Worm (Caenorhabditis elegans) whole organism, L1 larva: ENCODE results near the gene rrp-1.
"Not testable (repeated sequence)": the region's sequence is repeated elsewhere in the genome, so short reads cannot be mapped to it uniquely, and the experiment has no call there.

Source experiments
- C34B4.2 ChIP-seq: sonication (generic microtip); optimal IDR thresholded peaks from 2 replicates; lab custom pipeline; 2017; ENCODE audit warnings: mild to moderate bottlenecking, missing genetic modification characterization, missing compliant biosample characterization
- aha-1 ChIP-seq: fragments of 150-350 bp; optimal IDR thresholded peaks from 2 replicates; lab custom pipeline; 2014; ENCODE audit warnings: missing biosample characterization, missing genetic modification characterization
- alr-1 ChIP-seq: fragments of 200-800 bp; sonication (Bioruptor generic); optimal IDR thresholded peaks from 2 replicates; lab custom pipeline; 2018; ENCODE audit warnings: borderline replicate concordance, mild to moderate bottlenecking, missing genetic modification characterization, missing compliant biosample characterization
- aly-2 ChIP-seq: fragments of 150-350 bp; optimal IDR thresholded peaks from 2 replicates; lab custom pipeline; 2014; ENCODE audit warnings: missing biosample characterization, missing genetic modification characterization
- ama-1 ChIP-seq: fragments of 150-350 bp; optimal IDR thresholded peaks from 2 replicates; lab custom pipeline; 2014
- ceh-88 ChIP-seq: fragments of 200-800 bp; sonication (Bioruptor generic); IDR thresholded peaks from 2 replicates; pipeline ENCODE4 v1.3.6; 2022; ENCODE audit warnings: missing genetic modification characterization, missing compliant biosample characterization
- ceh-90 ChIP-seq: sonication (generic microtip); optimal IDR thresholded peaks from 2 replicates; lab custom pipeline; 2016; ENCODE audit warnings: missing genetic modification characterization, missing compliant biosample characterization
- dpl-1 ChIP-seq, 3 experiments: fragments of 150-350 bp in 2 of 3; sonication (generic microtip) in 1 of 3; optimal IDR thresholded peaks; 2 replicates each; lab custom pipeline; 2014 to 2017; ENCODE audit warnings: missing biosample characterization in 3 of 3, missing genetic modification characterization in 3 of 3, missing genetic modification reagents in 3 of 3
- dsc-1 ChIP-seq: sonication (generic microtip); optimal IDR thresholded peaks from 2 replicates; lab custom pipeline; 2016; ENCODE audit warnings: mild to moderate bottlenecking, missing genetic modification characterization, missing compliant biosample characterization
- efl-1 ChIP-seq, 4 experiments: fragments of 150-350 bp; optimal IDR thresholded peaks in 3 of 4; peaks in 1 of 4; 1 replicate in 1 of 4; 2 replicates in 3 of 4; lab custom pipeline; 2014; ENCODE audit warnings: missing biosample characterization in 2 of 4, missing genetic modification characterization in 2 of 4, missing genetic modification reagents in 2 of 4
- elt-3 ChIP-seq, 6 experiments: fragments of 150-350 bp in 1 of 6; sonication (generic microtip); optimal IDR thresholded peaks; 2 replicates each; lab custom pipeline; 2017 to 2018; ENCODE audit warnings: missing biosample characterization in 6 of 6, missing genetic modification characterization in 6 of 6, inconsistent platforms in 1 of 6
- fkh-4 ChIP-seq: sonication (generic microtip); optimal IDR thresholded peaks from 2 replicates; lab custom pipeline; 2016; ENCODE audit warnings: missing compliant biosample characterization, missing genetic modification characterization, borderline replicate concordance
- fkh-8 ChIP-seq: sonication (generic microtip); optimal IDR thresholded peaks from 2 replicates; lab custom pipeline; 2016; ENCODE audit warnings: mild to moderate bottlenecking, missing genetic modification characterization, missing compliant biosample characterization
- fos-1 ChIP-seq: fragments of 150-350 bp; optimal IDR thresholded peaks from 2 replicates; lab custom pipeline; 2014; ENCODE audit warnings: missing biosample characterization, missing genetic modification characterization
- jun-1 ChIP-seq: fragments of 150-350 bp; optimal IDR thresholded peaks from 2 replicates; lab custom pipeline; 2014; ENCODE audit warnings: missing biosample characterization, missing genetic modification reagents, missing genetic modification characterization
- lin-35 ChIP-seq, 2 experiments: fragments of 150-350 bp; optimal IDR thresholded peaks; 2 replicates each; lab custom pipeline; 2014; ENCODE audit warnings: missing biosample characterization in 2 of 2, missing genetic modification characterization in 2 of 2, missing genetic modification reagents in 2 of 2
- lin-39 ChIP-seq: fragments of 150-350 bp; optimal IDR thresholded peaks from 2 replicates; lab custom pipeline; 2014; ENCODE audit warnings: missing biosample characterization, missing genetic modification reagents, missing genetic modification characterization
- lir-3 ChIP-seq: sonication (generic microtip); optimal IDR thresholded peaks from 2 replicates; lab custom pipeline; 2016; ENCODE audit warnings: mild to moderate bottlenecking, missing genetic modification characterization, moderate library complexity, missing compliant biosample characterization; ENCODE audit not compliant: poor library complexity
- lsy-2 ChIP-seq, 2 experiments: fragments of 150-350 bp; optimal IDR thresholded peaks; 2 replicates each; lab custom pipeline; 2014; ENCODE audit warnings: missing biosample characterization in 2 of 2, missing genetic modification characterization in 2 of 2
- mab-9 ChIP-seq: fragments of 200-800 bp; sonication (Bioruptor generic); IDR thresholded peaks from 2 replicates; pipeline ENCODE4 v1.3.6; 2022; ENCODE audit warnings: missing genetic modification reagents, missing genetic modification characterization, missing compliant biosample characterization
- mdl-1 ChIP-seq, 2 experiments: fragments of 150-350 bp; optimal IDR thresholded peaks; 2 replicates each; lab custom pipeline; 2014 to 2017; ENCODE audit warnings: missing biosample characterization in 2 of 2, missing genetic modification characterization in 2 of 2, inconsistent platforms in 1 of 2
- mep-1 ChIP-seq: fragments of 150-350 bp; optimal IDR thresholded peaks from 2 replicates; lab custom pipeline; 2014; ENCODE audit warnings: missing biosample characterization, missing genetic modification characterization
- nhr-12 ChIP-seq: sonication (generic microtip); optimal IDR thresholded peaks from 2 replicates; lab custom pipeline; 2017; ENCODE audit warnings: missing biosample characterization, missing genetic modification characterization
- nhr-237 ChIP-seq: fragments of 150-350 bp; optimal IDR thresholded peaks from 2 replicates; lab custom pipeline; 2014; ENCODE audit warnings: missing biosample characterization, missing genetic modification characterization
- nhr-47 ChIP-seq: sonication (generic microtip); optimal IDR thresholded peaks from 2 replicates; lab custom pipeline; 2016; ENCODE audit warnings: mild to moderate bottlenecking, missing genetic modification characterization, moderate library complexity, missing compliant biosample characterization
- pqm-1 ChIP-seq: sonication (generic microtip); optimal IDR thresholded peaks from 3 replicates; lab custom pipeline; 2017; ENCODE audit warnings: missing biosample characterization, missing genetic modification characterization
- skn-1 ChIP-seq: fragments of 150-350 bp; optimal IDR thresholded peaks from 2 replicates; lab custom pipeline; 2014; ENCODE audit warnings: missing biosample characterization, missing genetic modification characterization
- unc-130 ChIP-seq: fragments of 150-350 bp; optimal IDR thresholded peaks from 2 replicates; lab custom pipeline; 2017; ENCODE audit warnings: missing biosample characterization, missing genetic modification characterization, inconsistent platforms
- unc-86 ChIP-seq: sonication (generic microtip); optimal IDR thresholded peaks from 2 replicates; lab custom pipeline; 2016; ENCODE audit warnings: missing genetic modification characterization, missing compliant biosample characterization
- vab-15 ChIP-seq: sonication (generic microtip); optimal IDR thresholded peaks from 2 replicates; lab custom pipeline; 2017; ENCODE audit warnings: missing genotype, mild to moderate bottlenecking, missing genetic modification characterization, missing compliant biosample characterization
- zag-1 ChIP-seq: fragments of 150-350 bp; optimal IDR thresholded peaks from 2 replicates; lab custom pipeline; 2014; ENCODE audit warnings: missing biosample characterization, missing genetic modification characterization
- ztf-11 ChIP-seq, 2 experiments: sonication (generic microtip); optimal IDR thresholded peaks; 2 replicates each; lab custom pipeline; 2016 to 2017; ENCODE audit warnings: missing genetic modification characterization in 2 of 2, missing biosample characterization in 1 of 2, missing compliant biosample characterization in 1 of 2
- ztf-4 ChIP-seq: fragments of 150-350 bp; optimal IDR thresholded peaks from 2 replicates; lab custom pipeline; 2014; ENCODE audit warnings: missing biosample characterization, missing genetic modification characterization

rrp-1 gene

DNA sequence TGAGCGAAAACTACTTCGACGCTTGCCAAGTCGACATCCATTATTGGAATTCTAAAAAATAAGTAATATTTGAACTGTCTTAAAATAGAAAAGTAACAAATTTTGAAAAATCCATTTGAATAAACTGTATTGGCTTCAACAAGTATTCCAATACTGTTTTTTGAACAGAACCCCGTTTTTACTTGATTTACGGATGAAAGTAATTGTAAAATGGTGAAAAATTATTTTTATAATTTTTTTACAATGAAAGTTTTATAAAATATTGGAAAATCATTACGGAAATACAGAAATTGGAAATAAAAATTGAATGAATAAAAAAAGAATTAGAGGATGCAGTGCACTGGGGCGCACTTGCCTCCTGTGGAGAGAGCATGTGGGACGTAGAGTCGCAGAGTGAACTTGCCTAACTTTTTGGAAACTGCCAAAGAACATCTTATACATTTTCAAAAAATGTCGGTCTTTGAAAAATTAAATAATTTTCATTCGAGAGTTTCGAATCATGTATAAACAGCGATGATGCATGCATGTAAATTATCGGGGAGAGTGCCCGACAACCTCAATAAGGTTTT is at the start of gene rrp-1:
Gene rrp-1, minus strand, starts transcription at position 51 of the 569 bp plus-strand sequence.
- TF ChIP-seq dpl-1 (GFP tag; optimal IDR thresholded peaks at IDR 0.05; lab: Kevin White, UChicago) (peak in 1 of 3 experiments; percentile 30), mdl-1 (tag; optimal IDR thresholded peaks at IDR 0.05; lab: Kevin White, UChicago) (no peak), ztf-4 (tag; lab: Kevin White, UChicago) (no peak), mep-1 (peak; percentile 47), unc-86 (no peak), lin-35 (GFP tag; optimal IDR thresholded peaks at IDR 0.05; lab: Kevin White, UChicago) (peak in 1 of 2 experiments; percentile 27), efl-1 (optimal IDR thresholded peaks at IDR 0.05; lab: Kevin White, UChicago) (peak; percentile 3 to 29), efl-1 (GFP tag; optimal IDR thresholded peaks at IDR 0.05 in 1 of 2; lab: Kevin White, UChicago) (no peak), lir-3 (tag; lab: Kevin White, UChicago) (no peak), mab-9 (no peak), C34B4.2 (tag; lab: Kevin White, UChicago) (no peak)

- not testable (repeated sequence) for TF ChIP-seq nhr-47, dsc-1, unc-130 (tag; lab: Kevin White, UChicago)
Observed at ce11 chrIV:10028779-10029178, 46.7 kb upstream of the rrp-1 start, which contains the start of the genes F44D12.16 and msd-2. F44D12.16 (plus strand) TSS chrIV:10029079. msd-2 (plus strand) TSS chrIV:10029083.

DNA sequence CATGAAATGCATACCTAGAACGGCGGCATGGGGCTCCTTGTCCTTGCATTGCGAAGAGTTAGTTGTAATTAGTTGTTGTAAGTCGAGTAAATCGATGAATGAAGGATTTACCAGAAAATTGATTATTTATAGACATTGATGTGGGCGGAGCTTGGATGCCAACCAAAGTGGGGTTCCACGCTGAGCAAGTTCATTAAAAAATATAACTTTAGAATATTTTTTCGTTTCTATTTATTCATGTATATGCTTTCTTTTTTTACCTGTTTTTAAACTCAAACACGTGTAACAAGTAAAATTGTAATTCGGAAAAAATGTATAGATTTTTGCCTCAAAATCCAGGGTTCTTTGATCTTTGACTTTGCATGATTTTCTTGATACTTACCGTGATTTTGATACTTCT is 45.5 kb upstream of the rrp-1 start, which contains the start of gene gipc-2:
Gene gipc-2, minus strand, starts transcription at position 101 of the 400 bp plus-strand sequence.
- TF ChIP-seq ceh-88 (GFP tag; lab: Robert Waterston, UW) = no peak
- TF ChIP-seq ceh-90 (tag; lab: Kevin White, UChicago) = no peak
- no peak for TF ChIP-seq lin-39 (tag; lab: Kevin White, UChicago)

- TF ChIP-seq ztf-11 (tag; optimal IDR thresholded peaks at IDR 0.05; lab: Kevin White, UChicago) = no peak
- no peak for TF ChIP-seq nhr-237 (tag; lab: Kevin White, UChicago)
- TF ChIP-seq aha-1 = no peak
- TF ChIP-seq, all 84 proteins: peak for 0
Observed at ce11 chrIV:10026129-10026528, 44.1 kb upstream of the rrp-1 start.

DNA sequence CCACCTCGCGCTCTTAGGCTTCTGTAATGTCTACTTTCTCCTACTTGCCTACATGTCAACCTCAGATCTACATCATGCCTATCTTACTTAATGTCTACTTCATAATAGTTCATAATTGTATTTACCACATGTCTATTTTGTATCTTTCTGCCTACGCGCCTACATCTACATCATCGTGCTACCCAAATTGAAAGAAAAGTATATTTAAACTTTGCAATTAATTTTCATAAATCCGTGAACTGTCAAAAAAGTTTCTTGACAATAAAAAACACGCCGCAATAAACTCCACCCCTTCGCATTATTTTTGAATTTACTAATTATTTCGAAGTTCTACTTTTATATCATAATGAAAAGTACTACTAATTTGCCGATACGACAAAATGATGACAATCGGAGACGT is 40.9 kb upstream of the rrp-1 start, which contains the start of gene F44D12.8:
Gene F44D12.8, plus strand, starts transcription at position 301 of the 400 bp plus-strand sequence.
- TF ChIP-seq ama-1 (lab: Kevin White, UChicago) (no peak), aha-1 (no peak), vab-15 (tag; lab: Kevin White, UChicago) (no peak), fkh-4 (tag; lab: Kevin White, UChicago) (no peak), fos-1 (tag; lab: Kevin White, UChicago) (no peak), alr-1 (tag; lab: Kevin White, UChicago) (no peak), aly-2 (tag; lab: Kevin White, UChicago) (no peak), mdl-1 (tag; optimal IDR thresholded peaks at IDR 0.05; lab: Kevin White, UChicago) (no peak), zag-1 (tag; lab: Kevin White, UChicago) (no peak), fkh-8 (no peak), lsy-2 (tag; optimal IDR thresholded peaks at IDR 0.05; lab: Kevin White, UChicago) (no peak), nhr-47 (tag; lab: Kevin White, UChicago) (no peak), nhr-12 (no peak), jun-1 (no peak), elt-3 (tag; optimal IDR thresholded peaks at IDR 0.05; lab: Kevin White, UChicago) (no peak), pqm-1 (no peak), efl-1 (optimal IDR thresholded peaks at IDR 0.05; lab: Kevin White, UChicago) (no peak), efl-1 (GFP tag; optimal IDR thresholded peaks at IDR 0.05 in 1 of 2; lab: Kevin White, UChicago) (no peak), unc-130 (tag; lab: Kevin White, UChicago) (no peak), unc-86 (no peak), skn-1 (tag; lab: Kevin White, UChicago) (no peak)
